Fruit fly (Drosophila melanogaster): Measurements from ENCODE around the gene unc79.

dm6 chr3R:19182848-19183247 is 63.1 kb downstream of the unc79 start:
- TF ChIP-seq CTCF (optimal IDR thresholded peaks at IDR 0.05) (no peak), CG8478 (optimal IDR thresholded peaks at IDR 0.05) (no peak)
